Worm (Caenorhabditis elegans) whole organism, early embryonic: ENCODE measurements around the gene F21D5.6.

Experiments used
- B0310.2 ChIP-seq: sonication (generic microtip); optimal IDR thresholded peaks from 2 replicates; lab custom pipeline; 2016; ENCODE audit warnings: mild to moderate bottlenecking, missing genetic modification characterization, missing compliant biosample characterization
- F13C5.2 ChIP-seq: sonication (generic microtip); optimal IDR thresholded peaks from 2 replicates; lab custom pipeline; 2017; ENCODE audit warnings: mild to moderate bottlenecking, missing genetic modification characterization, inconsistent platforms, missing compliant biosample characterization
- aly-1 ChIP-seq: sonication (generic microtip); optimal IDR thresholded peaks from 2 replicates; lab custom pipeline; 2016; ENCODE audit warnings: missing genetic modification characterization, missing compliant biosample characterization
- ama-1 ChIP-seq: fragments of 150-350 bp; optimal IDR thresholded peaks from 2 replicates; lab custom pipeline; 2014
- ceh-13 ChIP-seq: fragments of 200-800 bp; sonication (Bioruptor generic); optimal IDR thresholded peaks from 2 replicates; lab custom pipeline; 2018; ENCODE audit warnings: mild to moderate bottlenecking, missing genetic modification characterization, missing compliant biosample characterization
- ets-7 ChIP-seq: sonication (generic microtip); optimal IDR thresholded peaks from 2 replicates; lab custom pipeline; 2016; ENCODE audit warnings: missing genotype, missing genetic modification characterization, missing compliant biosample characterization
- flt-1 ChIP-seq: fragments of 200-800 bp; sonication (Bioruptor generic); IDR thresholded peaks from 2 replicates; pipeline ENCODE4 v1.3.6; 2022; ENCODE audit warnings: missing genetic modification characterization, missing compliant biosample characterization
- hmbx-1 ChIP-seq: sonication (generic microtip); optimal IDR thresholded peaks from 2 replicates; lab custom pipeline; 2016; ENCODE audit warnings: mild to moderate bottlenecking, missing genetic modification characterization, missing compliant biosample characterization
- hnd-1 ChIP-seq: sonication (generic microtip); optimal IDR thresholded peaks from 2 replicates; lab custom pipeline; 2016; ENCODE audit warnings: missing genetic modification characterization, missing compliant biosample characterization
- sea-1 ChIP-seq: fragments of 200-800 bp; sonication (Bioruptor generic); conservative IDR thresholded peaks from 2 replicates; pipeline ENCODE4 v1.3.6; 2022; ENCODE audit warnings: missing genetic modification characterization, missing compliant biosample characterization
- tra-4 ChIP-seq: sonication (generic microtip); optimal IDR thresholded peaks from 2 replicates; lab custom pipeline; 2017; ENCODE audit warnings: missing genetic modification characterization, missing compliant biosample characterization

ce11 chrIV:8705504-8705903, 35.7 kb downstream of the F21D5.6 start, which contains the start of gene H23L24.4:
- TF ChIP-seq B0310.2 (tag; lab: Kevin White, UChicago) (no peak), ama-1 (no peak), ets-7 (tag; lab: Kevin White, UChicago) (no peak), hnd-1 (tag; lab: Kevin White, UChicago) (no peak), hmbx-1 (tag; lab: Kevin White, UChicago) (no peak), tra-4 (tag; lab: Kevin White, UChicago) (no peak), F13C5.2 (tag; lab: Kevin White, UChicago) (no peak), ceh-13 (GFP tag; lab: Kevin White, UChicago) (no peak), flt-1 (no peak), aly-1 (tag; lab: Kevin White, UChicago) (no peak), sea-1 (GFP tag; lab: Robert Waterston, UW) (no peak)
